Fruit fly (Drosophila melanogaster): ENCODE measurements around the gene Tmc.
A peak's percentile ranks its signal among the peaks of the same experiment; 100 is the strongest.

DNA sequence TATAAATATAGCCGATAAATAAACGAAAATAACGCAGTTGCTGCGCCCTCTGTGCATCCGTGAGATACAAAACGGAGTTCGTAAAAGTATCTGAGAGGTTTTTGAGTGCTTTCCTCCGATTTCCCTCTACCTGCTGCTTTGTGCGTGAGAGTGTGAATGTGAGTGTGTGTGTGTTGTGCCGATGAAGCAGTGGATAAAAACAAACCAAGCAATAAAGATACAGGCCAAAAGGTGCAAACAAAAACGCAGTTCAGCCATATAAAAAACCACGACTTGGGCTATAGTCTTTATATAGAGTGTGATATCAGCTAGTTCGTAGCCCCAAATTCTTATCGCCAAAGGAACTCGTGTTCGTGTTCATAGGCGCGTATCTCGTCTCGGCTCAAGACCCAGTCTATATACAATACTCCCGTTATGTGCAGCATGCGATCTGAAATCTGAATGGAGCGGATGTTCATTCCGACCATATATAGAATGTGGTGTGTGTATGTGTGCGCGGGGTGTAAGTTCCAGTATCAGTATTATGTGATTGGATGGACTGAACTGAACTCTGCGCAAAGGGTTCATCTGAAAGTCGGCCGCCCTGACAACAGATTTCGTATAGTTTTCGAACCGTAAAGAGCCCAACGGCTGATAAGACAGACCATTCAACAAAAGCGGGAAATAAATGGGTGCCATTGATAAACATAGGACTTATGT, 18.0 kb downstream of the Tmc start:
- TF ChIP-seq Clk (GFP tag; optimal IDR thresholded peaks at IDR 0.05) (no peak), cic (GFP tag; optimal IDR thresholded peaks at IDR 0.05) (peak; percentile 11), bab1 (GFP tag; optimal IDR thresholded peaks at IDR 0.05) (no peak), CG11617 (GFP tag; optimal IDR thresholded peaks at IDR 0.05) (no peak), kay (GFP tag; ENCODE audit: borderline replicate concordance) (no peak), Hr96 (GFP tag; optimal IDR thresholded peaks at IDR 0.05) (no peak), Mnt (GFP tag; optimal IDR thresholded peaks at IDR 0.05) (no peak), CG5204 (GFP tag; optimal IDR thresholded peaks at IDR 0.05) (no peak), CG33017 (tag; optimal IDR thresholded peaks at IDR 0.05) (no peak)
